Worm (Caenorhabditis elegans): Measurements from ENCODE around the gene F12D9.2.

F12D9.2 gene

ce11 chrX:8646997-8647396 lies at the start of gene F12D9.2:
TSS of gene F12D9.2 (minus strand) at chrX:8647097.
- TF ChIP-seq T22C8.4 (GFP tag; IDR thresholded peaks at IDR 0.05) = no peak
- no peak for TF ChIP-seq med-1 (GFP tag; optimal IDR thresholded peaks at IDR 0.05; ENCODE audit: insufficient read depth)
- TF ChIP-seq flt-1 (GFP tag; IDR thresholded peaks at IDR 0.05) = no peak
- no peak for TF ChIP-seq ztf-29 (GFP tag; IDR thresholded peaks at IDR 0.05)
- no peak for TF ChIP-seq ztf-23 (GFP tag; IDR thresholded peaks at IDR 0.05)
- TF ChIP-seq ref-1 (GFP tag; conservative IDR thresholded peaks at IDR 0.05) = no peak
- no peak for TF ChIP-seq tab-1 (GFP tag; IDR thresholded peaks at IDR 0.05)
- TF ChIP-seq klf-2 (GFP tag; conservative IDR thresholded peaks at IDR 0.05) = no peak
- no peak for TF ChIP-seq cog-1 (tag; optimal IDR thresholded peaks at IDR 0.05)

- TF ChIP-seq T22C8.4 (GFP tag; IDR thresholded peaks at IDR 0.05) = no peak
- TF ChIP-seq klf-2 (GFP tag; conservative IDR thresholded peaks at IDR 0.05) = no peak
- TF ChIP-seq cog-1 (tag; optimal IDR thresholded peaks at IDR 0.05) = no peak
- TF ChIP-seq tab-1 (GFP tag; IDR thresholded peaks at IDR 0.05) = no peak
- TF ChIP-seq med-1 (GFP tag; optimal IDR thresholded peaks at IDR 0.05; ENCODE audit: insufficient read depth) = no peak
- TF ChIP-seq ztf-23 (GFP tag; IDR thresholded peaks at IDR 0.05) = no peak
- TF ChIP-seq ref-1 (GFP tag; conservative IDR thresholded peaks at IDR 0.05) = no peak
- TF ChIP-seq flt-1 (GFP tag; IDR thresholded peaks at IDR 0.05) = no peak
- no peak for TF ChIP-seq ztf-29 (GFP tag; IDR thresholded peaks at IDR 0.05)
These were observed 34.7 kb upstream of the F12D9.2 start, which contains the start of gene K09E2.1 for ce11 chrX:8681600-8681999. TSS of gene K09E2.1 (plus strand) at chrX:8681900.

- TF ChIP-seq ztf-29 (GFP tag; IDR thresholded peaks at IDR 0.05) (no peak), tab-1 (GFP tag; IDR thresholded peaks at IDR 0.05) (no peak), ztf-23 (GFP tag; IDR thresholded peaks at IDR 0.05) (no peak), klf-2 (GFP tag; conservative IDR thresholded peaks at IDR 0.05) (no peak), flt-1 (GFP tag; IDR thresholded peaks at IDR 0.05) (no peak), T22C8.4 (GFP tag; IDR thresholded peaks at IDR 0.05) (no peak), med-1 (GFP tag; optimal IDR thresholded peaks at IDR 0.05; ENCODE audit: insufficient read depth) (no peak), ref-1 (GFP tag; conservative IDR thresholded peaks at IDR 0.05) (no peak), cog-1 (tag; optimal IDR thresholded peaks at IDR 0.05) (no peak)
These were observed 31.0 kb upstream of the F12D9.2 start for ce11 chrX:8677873-8678272.

- TF ChIP-seq ref-1 (GFP tag; conservative IDR thresholded peaks at IDR 0.05) (no peak), flt-1 (GFP tag; IDR thresholded peaks at IDR 0.05) (no peak), ztf-23 (GFP tag; IDR thresholded peaks at IDR 0.05) (no peak), T22C8.4 (GFP tag; IDR thresholded peaks at IDR 0.05) (no peak), ztf-29 (GFP tag; IDR thresholded peaks at IDR 0.05) (no peak), cog-1 (tag; optimal IDR thresholded peaks at IDR 0.05) (no peak), med-1 (GFP tag; optimal IDR thresholded peaks at IDR 0.05; ENCODE audit: insufficient read depth) (no peak), klf-2 (GFP tag; conservative IDR thresholded peaks at IDR 0.05) (no peak), tab-1 (GFP tag; IDR thresholded peaks at IDR 0.05) (no peak)
These were observed 30.4 kb upstream of the F12D9.2 start for ce11 chrX:8677320-8677719.

- TF ChIP-seq flt-1 (GFP tag; IDR thresholded peaks at IDR 0.05) (no peak), med-1 (GFP tag; optimal IDR thresholded peaks at IDR 0.05; ENCODE audit: insufficient read depth) (no peak), cog-1 (tag; optimal IDR thresholded peaks at IDR 0.05) (no peak), T22C8.4 (GFP tag; IDR thresholded peaks at IDR 0.05) (no peak), ztf-23 (GFP tag; IDR thresholded peaks at IDR 0.05) (no peak)
These were observed 29.3 kb upstream of the F12D9.2 start for ce11 chrX:8676088-8676779.

- TF ChIP-seq cog-1 (tag; optimal IDR thresholded peaks at IDR 0.05) (no peak), med-1 (GFP tag; optimal IDR thresholded peaks at IDR 0.05; ENCODE audit: insufficient read depth) (no peak), klf-2 (GFP tag; conservative IDR thresholded peaks at IDR 0.05) (no peak), T22C8.4 (GFP tag; IDR thresholded peaks at IDR 0.05) (no peak), flt-1 (GFP tag; IDR thresholded peaks at IDR 0.05) (no peak), ztf-29 (GFP tag; IDR thresholded peaks at IDR 0.05) (no peak), ref-1 (GFP tag; conservative IDR thresholded peaks at IDR 0.05) (no peak), tab-1 (GFP tag; IDR thresholded peaks at IDR 0.05) (no peak), ztf-23 (GFP tag; IDR thresholded peaks at IDR 0.05) (no peak)
These were observed 28.3 kb upstream of the F12D9.2 start for ce11 chrX:8675151-8675550.

ce11 chrX:8674514-8674913 lies 27.6 kb upstream of the F12D9.2 start:
- TF ChIP-seq ztf-23 (GFP tag; IDR thresholded peaks at IDR 0.05) (no peak), tab-1 (GFP tag; IDR thresholded peaks at IDR 0.05) (no peak), klf-2 (GFP tag; conservative IDR thresholded peaks at IDR 0.05) (no peak), ztf-29 (GFP tag; IDR thresholded peaks at IDR 0.05) (no peak), T22C8.4 (GFP tag; IDR thresholded peaks at IDR 0.05) (no peak), flt-1 (GFP tag; IDR thresholded peaks at IDR 0.05) (no peak), med-1 (GFP tag; optimal IDR thresholded peaks at IDR 0.05; ENCODE audit: insufficient read depth) (no peak), cog-1 (tag; optimal IDR thresholded peaks at IDR 0.05) (no peak), ref-1 (GFP tag; conservative IDR thresholded peaks at IDR 0.05) (no peak)

ce11 chrX:8672760-8673159 lies 25.9 kb upstream of the F12D9.2 start, which contains the start of the genes K09E2.2 and K09E2.3:
TSS of gene K09E2.2 (plus strand) at chrX:8673060.
TSS of gene K09E2.3 (plus strand) at chrX:8673084.
- TF ChIP-seq klf-2 (GFP tag; conservative IDR thresholded peaks at IDR 0.05) = no peak
- TF ChIP-seq ztf-29 (GFP tag; IDR thresholded peaks at IDR 0.05) = no peak
- no peak for TF ChIP-seq tab-1 (GFP tag; IDR thresholded peaks at IDR 0.05)
- no peak for TF ChIP-seq ref-1 (GFP tag; conservative IDR thresholded peaks at IDR 0.05)
- TF ChIP-seq ztf-23 (GFP tag; IDR thresholded peaks at IDR 0.05) = no peak
- no peak for TF ChIP-seq cog-1 (tag; optimal IDR thresholded peaks at IDR 0.05)
- no peak for TF ChIP-seq med-1 (GFP tag; optimal IDR thresholded peaks at IDR 0.05; ENCODE audit: insufficient read depth)
- TF ChIP-seq flt-1 (GFP tag; IDR thresholded peaks at IDR 0.05) = no peak
- no peak for TF ChIP-seq T22C8.4 (GFP tag; IDR thresholded peaks at IDR 0.05)

- TF ChIP-seq T22C8.4 (GFP tag; IDR thresholded peaks at IDR 0.05) (no peak), klf-2 (GFP tag; conservative IDR thresholded peaks at IDR 0.05) (no peak), med-1 (GFP tag; optimal IDR thresholded peaks at IDR 0.05; ENCODE audit: insufficient read depth) (no peak), flt-1 (GFP tag; IDR thresholded peaks at IDR 0.05) (no peak), tab-1 (GFP tag; IDR thresholded peaks at IDR 0.05) (no peak), cog-1 (tag; optimal IDR thresholded peaks at IDR 0.05) (no peak), ztf-29 (GFP tag; IDR thresholded peaks at IDR 0.05) (no peak), ztf-23 (GFP tag; IDR thresholded peaks at IDR 0.05) (no peak)
These were observed 15.6 kb upstream of the F12D9.2 start for ce11 chrX:8662452-8662851.
